Worm (Caenorhabditis elegans): ENCODE results near the gene lir-2.

DNA sequence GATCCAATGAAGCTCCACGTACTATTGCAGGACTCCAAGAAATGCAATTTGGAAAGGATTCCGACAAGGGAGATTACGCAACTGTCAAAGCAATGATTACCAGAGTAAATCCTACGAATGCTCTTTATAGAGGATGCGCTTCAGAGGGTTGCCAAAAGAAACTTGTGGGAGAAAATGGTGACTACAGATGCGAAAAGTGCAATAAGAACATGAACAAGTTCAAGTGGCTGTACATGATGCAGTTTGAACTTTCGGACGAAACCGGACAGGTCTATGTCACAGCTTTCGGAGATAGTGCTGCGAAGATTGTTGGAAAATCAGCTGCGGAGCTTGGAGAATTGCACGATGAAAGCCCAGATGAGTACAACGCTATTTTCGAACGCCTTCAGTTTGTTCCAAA, 729 bp upstream of the lir-2 start:
- TF ChIP-seq ama-1 (optimal IDR thresholded peaks at IDR 0.05) (no peak), crh-2 (tag; optimal IDR thresholded peaks at IDR 0.05) (no peak), sma-9 (GFP tag; optimal IDR thresholded peaks at IDR 0.05) (no peak), sma-9 (tag; optimal IDR thresholded peaks at IDR 0.05) (no peak), egl-27 (tag; optimal IDR thresholded peaks at IDR 0.05) (no peak)
